Worm (Caenorhabditis elegans): ENCODE data around the gene clec-57.
A peak's percentile ranks its signal among the peaks of the same experiment; 100 is the strongest.

The clec-57 gene

ce11 chrV:14423268-14423667, 45.8 kb upstream of the clec-57 start, which contains the start of gene rpoa-12:
TSS of gene rpoa-12 (minus strand) at chrV:14423304.
- TF ChIP-seq ztf-18 (tag; optimal IDR thresholded peaks at IDR 0.05) (peak; percentile 5), attf-5 (GFP tag; optimal IDR thresholded peaks at IDR 0.05) (peak; percentile 8), hsf-1 (GFP tag; IDR thresholded peaks at IDR 0.05) (0 out of 2 replicates have a peak, but pooled peaks have one; percentile 38), egl-18 (GFP tag; IDR thresholded peaks at IDR 0.05) (no peak), F10E7.11 (tag; optimal IDR thresholded peaks at IDR 0.05) (no peak), T07F8.4 (tag; optimal IDR thresholded peaks at IDR 0.05) (no peak), attf-6 (GFP tag; IDR thresholded peaks at IDR 0.05) (0 out of 2 replicates have a peak, but pooled peaks have one; percentile 10), ekl-4 (GFP tag; IDR thresholded peaks at IDR 0.05) (0 out of 2 replicates have a peak, but pooled peaks have one; percentile 34), hlh-26 (GFP tag; conservative IDR thresholded peaks at IDR 0.05) (no peak), Y53F4B.3 (GFP tag; IDR thresholded peaks at IDR 0.05) (no peak), ztf-25 (GFP tag; IDR thresholded peaks at IDR 0.05) (0 out of 2 replicates have a peak, but pooled peaks have one; percentile 23), ceh-27 (GFP tag; optimal IDR thresholded peaks at IDR 0.05) (peak; percentile 39), ceh-100 (GFP tag; IDR thresholded peaks at IDR 0.05) (peak; percentile 88), unc-130 (GFP tag; optimal IDR thresholded peaks at IDR 0.05) (peak; percentile 8), K12H6.12 (tag; optimal IDR thresholded peaks at IDR 0.05) (peak; percentile 17), snpc-4 (GFP tag; optimal IDR thresholded peaks at IDR 0.05) (no peak), snpc-4 (tag; optimal IDR thresholded peaks at IDR 0.05) (peak in 1 of 4 experiments; percentile 42), mcd-1 (GFP tag; IDR thresholded peaks at IDR 0.05) (peak; percentile 42; the same call in 1 of the 2 replicates), ceh-58 (GFP tag; IDR thresholded peaks at IDR 0.05) (no peak)

ce11 chrV:14424958-14425492, 44.0 kb upstream of the clec-57 start, which contains the start of gene rrsr-1:
TSS of gene rrsr-1 (minus strand) at chrV:14425008.
- TF ChIP-seq lsl-1 (GFP tag; optimal IDR thresholded peaks at IDR 0.05): no peak
- no peak for TF ChIP-seq ceh-79 (tag; optimal IDR thresholded peaks at IDR 0.05)
- peak; percentile 78 for TF ChIP-seq ceh-100 (GFP tag; IDR thresholded peaks at IDR 0.05)
- TF ChIP-seq lag-1 (GFP tag; IDR thresholded peaks at IDR 0.05): no peak
- TF ChIP-seq lin-40 (tag; optimal IDR thresholded peaks at IDR 0.05): no peak
- no peak for TF ChIP-seq T07F8.4 (tag; optimal IDR thresholded peaks at IDR 0.05)
- no peak for TF ChIP-seq aptf-2 (GFP tag; conservative IDR thresholded peaks at IDR 0.05)
- TF ChIP-seq chd-7 (tag; optimal IDR thresholded peaks at IDR 0.05): no peak
- no peak for TF ChIP-seq ztf-6 (GFP tag; IDR thresholded peaks at IDR 0.05)
- TF ChIP-seq madf-6 (GFP tag; IDR thresholded peaks at IDR 0.05): peak; percentile 31; the same call in 1 of the 2 replicates
- TF ChIP-seq ZK185.1 (tag; optimal IDR thresholded peaks at IDR 0.05; ENCODE audit: poor library complexity, severe bottlenecking): no peak
- TF ChIP-seq nhr-120 (GFP tag; IDR thresholded peaks at IDR 0.05): no peak
- no peak for TF ChIP-seq madf-8 (GFP tag; conservative IDR thresholded peaks at IDR 0.05)
- TF ChIP-seq attf-6 (GFP tag; IDR thresholded peaks at IDR 0.05): no peak
- TF ChIP-seq bed-1 (GFP tag; IDR thresholded peaks at IDR 0.05): no peak
- no peak for TF ChIP-seq hlh-26 (GFP tag; conservative IDR thresholded peaks at IDR 0.05)
- TF ChIP-seq mcd-1 (GFP tag; IDR thresholded peaks at IDR 0.05): 0 out of 2 replicates have a peak, but pooled peaks have one; percentile 20
- TF ChIP-seq madf-3 (GFP tag; IDR thresholded peaks at IDR 0.05): no peak
- peak; percentile 11 for TF ChIP-seq rpc-1 (optimal IDR thresholded peaks at IDR 0.05)
- TF ChIP-seq rpc-1 (tag; optimal IDR thresholded peaks at IDR 0.05): no peak
- no peak for TF ChIP-seq akir-1 (GFP tag; optimal IDR thresholded peaks at IDR 0.05)
- TF ChIP-seq dpff-1 (tag; optimal IDR thresholded peaks at IDR 0.05): no peak
- no peak for TF ChIP-seq K11D2.4 (GFP tag; IDR thresholded peaks at IDR 0.05)
- TF ChIP-seq fkh-3 (tag; optimal IDR thresholded peaks at IDR 0.05): no peak
- TF ChIP-seq aptf-3 (GFP tag; IDR thresholded peaks at IDR 0.05): no peak
- peak; percentile 14 for TF ChIP-seq snpc-3.4 (tag; optimal IDR thresholded peaks at IDR 0.05)
- TF ChIP-seq egl-44 (GFP tag; IDR thresholded peaks at IDR 0.05): no peak

Measured in whole organism, young adult.